Worm (Caenorhabditis elegans): ENCODE results near the gene cid-1.
A peak's percentile ranks its signal among the peaks of the same experiment; 100 is the strongest.

Gene cid-1

DNA sequence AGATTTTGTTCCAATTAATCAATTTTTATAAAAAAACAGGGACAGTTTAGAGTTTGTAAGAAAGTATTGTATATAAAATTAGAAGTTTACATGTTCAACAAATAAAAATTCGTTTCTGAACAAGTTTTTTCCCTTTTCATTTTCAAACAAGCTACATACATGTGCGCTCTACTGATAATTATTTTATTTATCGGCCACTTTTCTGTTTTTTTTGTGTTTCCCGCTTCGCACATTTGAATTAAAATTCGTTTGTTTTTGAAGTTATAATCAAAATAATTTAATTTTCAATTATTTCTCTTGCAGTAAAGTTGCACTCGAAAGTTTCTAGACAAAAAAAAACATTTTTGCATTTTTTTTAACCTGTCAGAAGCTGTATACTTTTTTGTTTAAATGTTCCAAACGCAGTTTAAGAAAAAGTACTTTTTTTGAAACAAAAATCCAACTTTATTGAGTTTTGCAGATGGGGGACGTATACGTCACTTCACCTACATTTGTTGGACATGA lies 17.0 kb downstream of the cid-1 start, which contains the start of gene hira-1 (continued):
- TF ChIP-seq lin-39 (tag; optimal IDR thresholded peaks at IDR 0.05) (no peak), gmeb-1 (tag; optimal IDR thresholded peaks at IDR 0.05) (peak; percentile 47), lin-11 (tag; optimal IDR thresholded peaks at IDR 0.05) (no peak), zag-1 (tag; optimal IDR thresholded peaks at IDR 0.05) (no peak), nhr-10 (tag; optimal IDR thresholded peaks at IDR 0.05) (no peak), nhr-12 (tag; optimal IDR thresholded peaks at IDR 0.05) (no peak), nhr-6 (tag; optimal IDR thresholded peaks at IDR 0.05) (no peak), nhr-237 (tag; optimal IDR thresholded peaks at IDR 0.05) (no peak), alr-1 (tag; optimal IDR thresholded peaks at IDR 0.05) (no peak), ceh-16 (tag; optimal IDR thresholded peaks at IDR 0.05) (no peak)

DNA sequence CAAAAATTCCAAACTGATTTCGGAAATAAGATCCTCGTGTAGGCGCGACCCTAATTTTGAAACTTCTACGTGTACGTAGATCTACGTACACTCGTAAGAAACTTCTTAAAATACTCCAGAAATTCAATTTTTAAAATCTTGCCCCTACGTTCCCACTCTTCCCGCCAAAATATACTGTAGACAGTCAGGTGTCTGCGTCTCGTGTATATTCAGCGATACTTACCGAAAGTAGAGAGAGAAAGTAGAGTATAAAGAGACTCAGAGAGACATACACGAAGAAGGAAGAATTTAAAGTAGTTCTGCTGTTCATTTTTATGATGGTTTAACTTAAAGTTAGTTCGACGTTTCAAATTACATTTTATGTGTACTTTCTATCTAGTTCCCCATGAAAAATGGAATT lies 19.5 kb downstream of the cid-1 start:
- TF ChIP-seq lin-39 (tag; optimal IDR thresholded peaks at IDR 0.05) (no peak), nhr-25 (tag; optimal IDR thresholded peaks at IDR 0.05) (no peak), sma-3 (GFP tag; optimal IDR thresholded peaks at IDR 0.05) (no peak), snpc-4 (tag; optimal IDR thresholded peaks at IDR 0.05) (no peak), lin-13 (GFP tag; optimal IDR thresholded peaks at IDR 0.05) (no peak), lin-11 (tag; optimal IDR thresholded peaks at IDR 0.05) (no peak), blmp-1 (tag; optimal IDR thresholded peaks at IDR 0.05; ENCODE audit: insufficient read depth) (no peak), ztf-4 (tag; optimal IDR thresholded peaks at IDR 0.05) (no peak)

DNA sequence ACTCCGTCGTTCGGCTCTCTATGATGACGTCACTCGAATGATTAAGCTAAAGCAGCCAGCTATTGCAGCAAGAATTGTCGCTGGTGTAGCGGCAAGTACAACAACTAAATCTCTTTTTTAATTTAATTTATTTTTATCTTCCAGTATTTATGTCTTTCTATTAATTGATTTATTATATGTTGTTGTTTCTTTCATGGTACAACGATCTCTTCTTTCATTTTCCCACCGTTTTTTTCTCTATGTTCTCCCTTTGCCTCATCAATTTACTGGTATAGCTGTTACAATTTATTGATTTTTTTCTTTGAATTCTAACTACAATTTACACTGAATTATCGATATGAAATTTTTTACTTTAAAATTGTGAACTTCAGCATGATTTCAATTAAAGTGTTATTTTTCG lies 22.0 kb downstream of the cid-1 start, which contains the start of gene moc-6:
Gene moc-6 (plus strand): TSS at position 301 of the 400 bp plus-strand sequence.
- TF ChIP-seq C34F6.9 (tag; optimal IDR thresholded peaks at IDR 0.05), result peak; percentile 32
- no peak for TF ChIP-seq ztf-1 (GFP tag; conservative IDR thresholded peaks at IDR 0.05)

DNA sequence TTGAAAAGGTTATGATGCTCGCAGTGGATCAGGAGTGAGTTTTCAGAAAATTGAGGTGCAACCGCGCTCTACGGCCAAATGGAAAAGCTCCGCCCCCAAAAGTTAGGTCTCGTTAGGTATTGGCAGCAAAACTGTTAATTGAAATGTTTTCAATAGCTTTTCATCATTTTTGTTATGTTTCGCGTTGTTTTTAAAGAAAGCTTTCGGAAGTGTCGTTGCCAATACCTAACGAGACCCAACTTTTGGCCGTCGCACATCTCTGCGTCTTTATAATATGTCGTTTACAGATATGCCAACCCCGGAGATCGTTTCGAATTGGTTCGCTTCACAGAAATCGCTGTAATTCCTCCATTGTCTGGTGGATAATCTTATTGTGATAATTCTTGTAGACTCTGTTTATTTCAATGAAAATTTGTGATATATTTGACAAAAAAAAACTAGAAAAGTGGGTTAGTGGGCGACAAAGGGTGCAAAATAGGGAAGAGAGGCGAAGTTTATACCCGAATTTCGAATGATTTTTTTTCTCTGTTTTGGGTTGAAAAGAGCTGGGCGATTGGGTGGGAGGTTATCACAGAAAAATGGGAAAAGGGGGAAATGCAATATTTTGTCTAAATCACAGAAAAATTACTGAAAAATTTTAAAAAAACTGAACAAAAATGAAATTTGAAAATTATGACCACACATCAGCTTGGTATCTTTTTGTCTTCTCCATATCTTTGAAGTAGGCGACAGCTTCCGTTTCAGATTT lies 22.8 kb downstream of the cid-1 start:
- TF ChIP-seq ZK546.5 (tag; optimal IDR thresholded peaks at IDR 0.05), result no peak
- no peak for TF ChIP-seq unc-62 (GFP tag; optimal IDR thresholded peaks at IDR 0.05)
- no peak for TF ChIP-seq snpc-4 (tag; optimal IDR thresholded peaks at IDR 0.05)
- peak; percentile 26 for TF ChIP-seq ama-1 (optimal IDR thresholded peaks at IDR 0.05)
- TF ChIP-seq zag-1 (tag; optimal IDR thresholded peaks at IDR 0.05), result no peak
- TF ChIP-seq ztf-4 (tag; optimal IDR thresholded peaks at IDR 0.05), result peak; percentile 66
- no peak for TF ChIP-seq R02D3.7 (tag; optimal IDR thresholded peaks at IDR 0.05)
- TF ChIP-seq nhr-21 (tag; optimal IDR thresholded peaks at IDR 0.05), result no peak
- TF ChIP-seq nhr-11 (tag; optimal IDR thresholded peaks at IDR 0.05), result no peak
- TF ChIP-seq nhr-10 (tag; optimal IDR thresholded peaks at IDR 0.05), result no peak
- no peak for TF ChIP-seq lin-11 (tag; optimal IDR thresholded peaks at IDR 0.05)
- no peak for TF ChIP-seq alr-1 (tag; optimal IDR thresholded peaks at IDR 0.05)
- peak; percentile 2 for TF ChIP-seq sma-3 (GFP tag; optimal IDR thresholded peaks at IDR 0.05)
- TF ChIP-seq ceh-16 (tag; optimal IDR thresholded peaks at IDR 0.05), result no peak
- TF ChIP-seq peb-1 (tag; optimal IDR thresholded peaks at IDR 0.05), result no peak
- no peak for TF ChIP-seq C34F6.9 (tag; optimal IDR thresholded peaks at IDR 0.05)
- TF ChIP-seq nhr-12 (tag; optimal IDR thresholded peaks at IDR 0.05), result no peak
- TF ChIP-seq nhr-23 (tag; optimal IDR thresholded peaks at IDR 0.05), result no peak
- peak; percentile 57 for TF ChIP-seq nhr-129 (tag; optimal IDR thresholded peaks at IDR 0.05)
- no peak for TF ChIP-seq fos-1 (tag; optimal IDR thresholded peaks at IDR 0.05)
- TF ChIP-seq skn-1 (tag; optimal IDR thresholded peaks at IDR 0.05), result no peak
- TF ChIP-seq unc-55 (GFP tag; optimal IDR thresholded peaks at IDR 0.05), result no peak
- TF ChIP-seq crh-2 (tag; optimal IDR thresholded peaks at IDR 0.05), result peak; percentile 11

DNA sequence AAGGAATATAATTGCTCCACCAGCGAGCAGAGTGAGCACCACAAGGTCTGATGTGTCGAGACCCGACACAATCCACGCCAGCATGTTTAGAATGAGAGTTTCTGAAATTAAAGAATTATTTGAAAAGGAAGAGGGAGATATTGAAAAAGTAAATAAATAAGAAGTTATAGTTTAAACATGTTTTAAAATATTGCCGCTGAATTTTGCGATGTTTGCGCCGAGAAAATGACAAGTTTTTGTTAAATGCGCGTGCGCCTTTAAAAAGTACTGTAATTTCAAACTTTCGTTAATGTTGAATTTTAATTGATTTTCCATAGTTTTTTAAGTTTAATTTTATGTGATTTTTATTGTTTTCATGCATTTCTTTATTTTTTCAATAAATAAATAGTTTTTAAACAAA lies 25.9 kb downstream of the cid-1 start, which contains the start of gene emb-8:
Gene emb-8 (minus strand): TSS at position 101 of the 400 bp plus-strand sequence.
- TF ChIP-seq skn-1 (tag; optimal IDR thresholded peaks at IDR 0.05) (no peak), nhr-6 (tag; optimal IDR thresholded peaks at IDR 0.05) (no peak), sma-3 (GFP tag; optimal IDR thresholded peaks at IDR 0.05) (no peak), ztf-11 (tag; optimal IDR thresholded peaks at IDR 0.05) (no peak), gmeb-1 (tag; optimal IDR thresholded peaks at IDR 0.05) (no peak), blmp-1 (tag; optimal IDR thresholded peaks at IDR 0.05; ENCODE audit: insufficient read depth) (no peak), sem-4 (tag; optimal IDR thresholded peaks at IDR 0.05) (no peak), unc-55 (GFP tag; optimal IDR thresholded peaks at IDR 0.05) (no peak), nhr-25 (tag; optimal IDR thresholded peaks at IDR 0.05) (no peak), ztf-4 (tag; optimal IDR thresholded peaks at IDR 0.05) (no peak), sma-9 (GFP tag; optimal IDR thresholded peaks at IDR 0.05) (no peak), sma-9 (tag; optimal IDR thresholded peaks at IDR 0.05) (no peak), elt-3 (tag; optimal IDR thresholded peaks at IDR 0.05) (no peak)

Data from whole organism, L2 larva.